Worm (Caenorhabditis elegans): ENCODE results near the gene mltn-11.

DNA sequence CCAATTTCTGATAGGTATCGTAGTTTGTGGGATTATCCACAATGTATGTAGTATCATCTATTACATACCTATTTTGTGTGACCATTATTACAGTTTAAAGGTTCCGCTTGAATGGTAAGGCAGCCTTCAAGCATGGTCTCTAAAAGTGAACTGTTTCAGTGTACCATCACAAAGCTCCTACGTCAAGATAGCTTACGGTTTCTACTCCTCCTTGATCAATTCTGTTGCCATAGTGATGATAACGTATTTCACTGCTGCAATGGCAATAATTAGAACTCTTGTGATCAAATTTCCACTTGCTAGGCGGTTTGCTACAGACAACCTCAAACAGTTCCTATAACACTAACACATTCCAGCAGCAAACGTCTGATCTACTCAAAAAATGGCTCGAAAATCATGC, 47.4 kb downstream of the mltn-11 start:
- TF ChIP-seq ama-1 (optimal IDR thresholded peaks at IDR 0.05) (no peak), ztf-11 (tag; optimal IDR thresholded peaks at IDR 0.05) (no peak)
